Fruit fly (Drosophila melanogaster): ENCODE results near the gene rtet.

Gene rtet

dm6 chr3R:21130050-21130449, 21.8 kb downstream of the rtet start, which contains the start of gene Ice2 (continued):
- TF ChIP-seq CG13296 (GFP tag; optimal IDR thresholded peaks at IDR 0.05), result no peak
- no peak for TF ChIP-seq bab2 (GFP tag; optimal IDR thresholded peaks at IDR 0.05)
- TF ChIP-seq amos (GFP tag; IDR thresholded peaks at IDR 0.05; ENCODE audit: partially characterized antibody), result no peak; the same call in 1 of the 2 replicates
- no peak for TF ChIP-seq CG3065 (GFP tag; optimal IDR thresholded peaks at IDR 0.05)
- no peak for TF ChIP-seq HLH3B (GFP tag; IDR thresholded peaks at IDR 0.05)
- no peak for TF ChIP-seq Lim3 (GFP tag; IDR thresholded peaks at IDR 0.05)
- TF ChIP-seq ase (GFP tag; IDR thresholded peaks at IDR 0.05), result no peak
- no peak for TF ChIP-seq tin (GFP tag; optimal IDR thresholded peaks at IDR 0.05)
- TF ChIP-seq Hsf (GFP tag; optimal IDR thresholded peaks at IDR 0.05), result no peak
- peak; percentile 16 for TF ChIP-seq CoRest (tag; optimal IDR thresholded peaks at IDR 0.05)
- no peak for TF ChIP-seq CG31224 (GFP tag; IDR thresholded peaks at IDR 0.05)
- TF ChIP-seq Atf-2 (GFP tag; optimal IDR thresholded peaks at IDR 0.05), result no peak
- TF ChIP-seq ftz-f1 (GFP tag; optimal IDR thresholded peaks at IDR 0.05), result no peak
- TF ChIP-seq otp (GFP tag; IDR thresholded peaks at IDR 0.05), result no peak
- no peak for TF ChIP-seq dm (GFP tag; optimal IDR thresholded peaks at IDR 0.05)
- no peak for TF ChIP-seq HmgD (GFP tag; optimal IDR thresholded peaks at IDR 0.05)
- no peak for TF ChIP-seq CG2889 (GFP tag; IDR thresholded peaks at IDR 0.05)
- no peak for TF ChIP-seq mld (GFP tag; IDR thresholded peaks at IDR 0.05; ENCODE audit: partially characterized antibody)
- 0 out of 2 replicates have a peak, but pooled peaks have one; percentile 34 for TF ChIP-seq slbo (GFP tag; IDR thresholded peaks at IDR 0.05)
- no peak for TF ChIP-seq schlank (tag; optimal IDR thresholded peaks at IDR 0.05)
- no peak for TF ChIP-seq CG15073 (GFP tag; optimal IDR thresholded peaks at IDR 0.05)
- TF ChIP-seq zfh2 (GFP tag; optimal IDR thresholded peaks at IDR 0.05), result no peak
- TF ChIP-seq CG9215 (GFP tag; IDR thresholded peaks at IDR 0.05), result no peak
- no peak for TF ChIP-seq CG34224 (GFP tag; IDR thresholded peaks at IDR 0.05; ENCODE audit: partially characterized antibody)
- peak; percentile 42; the same call in 1 of the 4 replicates for TF ChIP-seq Dll (GFP tag; IDR thresholded peaks at IDR 0.05; ENCODE audit: partially characterized antibody)
- no peak for TF ChIP-seq CG10654 (GFP tag; optimal IDR thresholded peaks at IDR 0.05)
- no peak for TF ChIP-seq CG13775 (GFP tag; optimal IDR thresholded peaks at IDR 0.05)
- no peak for TF ChIP-seq sima (GFP tag; optimal IDR thresholded peaks at IDR 0.05)
- no peak for TF ChIP-seq crc (GFP tag; optimal IDR thresholded peaks at IDR 0.05)
- TF ChIP-seq CG15601 (tag; optimal IDR thresholded peaks at IDR 0.05), result peak; percentile 42
- TF ChIP-seq Rfx (GFP tag; IDR thresholded peaks at IDR 0.05), result no peak
- TF ChIP-seq fd64A (GFP tag; optimal IDR thresholded peaks at IDR 0.05), result no peak
- TF ChIP-seq tup (GFP tag; optimal IDR thresholded peaks at IDR 0.05), result no peak
- peak; percentile 99 for TF ChIP-seq CG18764 (GFP tag; optimal IDR thresholded peaks at IDR 0.05)
- TF ChIP-seq gem (tag; optimal IDR thresholded peaks at IDR 0.05), result no peak
- TF ChIP-seq CG5245 (GFP tag; optimal IDR thresholded peaks at IDR 0.05), result no peak
- TF ChIP-seq MBD-R2 (GFP tag; IDR thresholded peaks at IDR 0.05), result peak; percentile 57
- no peak for TF ChIP-seq Lhr (GFP tag; optimal IDR thresholded peaks at IDR 0.05)
- no peak for TF ChIP-seq grau (tag; optimal IDR thresholded peaks at IDR 0.05)
- TF ChIP-seq Gug (GFP tag; IDR thresholded peaks at IDR 0.05), result no peak
- peak; percentile 35 for TF ChIP-seq Scr (GFP tag; IDR thresholded peaks at IDR 0.05; ENCODE audit: partially characterized antibody)
- TF ChIP-seq B-H1 (GFP tag; IDR thresholded peaks at IDR 0.05), result no peak
- TF ChIP-seq gcm2 (GFP tag; optimal IDR thresholded peaks at IDR 0.05), result no peak
- TF ChIP-seq CG9817 (tag; optimal IDR thresholded peaks at IDR 0.05), result no peak
- TF ChIP-seq CG7786 (GFP tag; optimal IDR thresholded peaks at IDR 0.05), result no peak
- TF ChIP-seq CG15696 (tag; optimal IDR thresholded peaks at IDR 0.05), result peak; percentile 7
- no peak for TF ChIP-seq Dip2 (GFP tag; IDR thresholded peaks at IDR 0.05)
- TF ChIP-seq cato (GFP tag; optimal IDR thresholded peaks at IDR 0.05; ENCODE audit: borderline replicate concordance), result no peak
- no peak for TF ChIP-seq CG17328 (GFP tag; IDR thresholded peaks at IDR 0.05)
- TF ChIP-seq CG17385 (GFP tag; optimal IDR thresholded peaks at IDR 0.05), result no peak
- no peak for TF ChIP-seq CG6654 (GFP tag; optimal IDR thresholded peaks at IDR 0.05)
- no peak for TF ChIP-seq tna (GFP tag; IDR thresholded peaks at IDR 0.05; ENCODE audit: partially characterized antibody)
